Worm (Caenorhabditis elegans) whole organism, early embryonic: ENCODE data around the gene str-131.

Experiments used
- B0310.2 ChIP-seq: sonication (generic microtip); optimal IDR thresholded peaks from 2 replicates; lab custom pipeline; 2016; ENCODE audit warnings: mild to moderate bottlenecking, missing genetic modification characterization, missing compliant biosample characterization
- F13C5.2 ChIP-seq: sonication (generic microtip); optimal IDR thresholded peaks from 2 replicates; lab custom pipeline; 2017; ENCODE audit warnings: mild to moderate bottlenecking, missing genetic modification characterization, inconsistent platforms, missing compliant biosample characterization
- aly-1 ChIP-seq: sonication (generic microtip); optimal IDR thresholded peaks from 2 replicates; lab custom pipeline; 2016; ENCODE audit warnings: missing genetic modification characterization, missing compliant biosample characterization
- ama-1 ChIP-seq: fragments of 150-350 bp; optimal IDR thresholded peaks from 2 replicates; lab custom pipeline; 2014
- ceh-13 ChIP-seq: fragments of 200-800 bp; sonication (Bioruptor generic); optimal IDR thresholded peaks from 2 replicates; lab custom pipeline; 2018; ENCODE audit warnings: mild to moderate bottlenecking, missing genetic modification characterization, missing compliant biosample characterization
- ceh-36 ChIP-seq: sonication (generic microtip); optimal IDR thresholded peaks from 2 replicates; lab custom pipeline; 2016; ENCODE audit warnings: missing genetic modification characterization, inconsistent platforms, missing compliant biosample characterization
- ets-7 ChIP-seq: sonication (generic microtip); optimal IDR thresholded peaks from 2 replicates; lab custom pipeline; 2016; ENCODE audit warnings: missing genotype, missing genetic modification characterization, missing compliant biosample characterization
- flt-1 ChIP-seq: fragments of 200-800 bp; sonication (Bioruptor generic); IDR thresholded peaks from 2 replicates; pipeline ENCODE4 v1.3.6; 2022; ENCODE audit warnings: missing genetic modification characterization, missing compliant biosample characterization
- hmbx-1 ChIP-seq: sonication (generic microtip); optimal IDR thresholded peaks from 2 replicates; lab custom pipeline; 2016; ENCODE audit warnings: mild to moderate bottlenecking, missing genetic modification characterization, missing compliant biosample characterization
- hmg-4 ChIP-seq: fragments of 200-800 bp; sonication (Bioruptor generic); optimal IDR thresholded peaks from 2 replicates; lab custom pipeline; 2018; ENCODE audit warnings: mild to moderate bottlenecking, missing genetic modification characterization, missing compliant biosample characterization
- hnd-1 ChIP-seq: sonication (generic microtip); optimal IDR thresholded peaks from 2 replicates; lab custom pipeline; 2016; ENCODE audit warnings: missing genetic modification characterization, missing compliant biosample characterization
- pes-1 ChIP-seq: fragments of 200-800 bp; sonication (Bioruptor generic); IDR thresholded peaks from 2 replicates; pipeline ENCODE4 v1.3.6; 2022; ENCODE audit warnings: missing genetic modification reagents, missing genetic modification characterization, missing compliant biosample characterization
- scrt-1 ChIP-seq: fragments of 200-800 bp; sonication (Bioruptor generic); IDR thresholded peaks from 2 replicates; pipeline ENCODE4 v1.3.6; 2022; ENCODE audit warnings: missing genetic modification characterization, missing compliant biosample characterization
- sea-1 ChIP-seq: fragments of 200-800 bp; sonication (Bioruptor generic); conservative IDR thresholded peaks from 2 replicates; pipeline ENCODE4 v1.3.6; 2022; ENCODE audit warnings: missing genetic modification characterization, missing compliant biosample characterization
- tbx-11 ChIP-seq: fragments of 200-800 bp; sonication (Bioruptor generic); IDR thresholded peaks from 2 replicates; pipeline ENCODE4 v1.3.6; 2022; ENCODE audit warnings: missing genetic modification characterization, missing compliant biosample characterization
- tbx-37 ChIP-seq: fragments of 200-800 bp; sonication (Bioruptor generic); conservative IDR thresholded peaks from 2 replicates; pipeline ENCODE4 v1.3.6; 2022; ENCODE audit warnings: missing genetic modification reagents, missing genetic modification characterization, missing compliant biosample characterization
- tra-4 ChIP-seq: sonication (generic microtip); optimal IDR thresholded peaks from 2 replicates; lab custom pipeline; 2017; ENCODE audit warnings: missing genetic modification characterization, missing compliant biosample characterization

The str-131 gene

ce11 chrV:8050059-8050677 lies 31.3 kb downstream of the str-131 start:
- TF ChIP-seq flt-1 (no peak), F13C5.2 (tag; lab: Kevin White, UChicago) (no peak), sea-1 (no peak), hmg-4 (no peak), tbx-37 (GFP tag; lab: Robert Waterston, UW) (no peak), tbx-11 (no peak), ets-7 (no peak), ceh-36 (tag; lab: Kevin White, UChicago) (no peak), aly-1 (no peak), hnd-1 (no peak), scrt-1 (GFP tag; lab: Robert Waterston, UW) (no peak), ama-1 (no peak)

ce11 chrV:8046706-8047105 lies 34.8 kb downstream of the str-131 start, which contains the start of gene ZC513.3:
Gene ZC513.3, plus strand, starts transcription at chrV:8047006.
- TF ChIP-seq pes-1 (no peak), sea-1 (no peak), scrt-1 (GFP tag; lab: Robert Waterston, UW) (no peak), flt-1 (no peak), F13C5.2 (tag; lab: Kevin White, UChicago) (no peak), B0310.2 (tag; lab: Kevin White, UChicago) (no peak), ama-1 (no peak), tra-4 (no peak), tbx-37 (GFP tag; lab: Robert Waterston, UW) (no peak), ceh-36 (tag; lab: Kevin White, UChicago) (no peak), hnd-1 (no peak), hmbx-1 (tag; lab: Kevin White, UChicago) (no peak), hmg-4 (no peak)

- peak; percentile 33 for TF ChIP-seq hmg-4
- no peak for TF ChIP-seq aly-1
Observed at ce11 chrV:8044957-8045356, 36.5 kb downstream of the str-131 start.

ce11 chrV:8043664-8044063 lies 37.8 kb downstream of the str-131 start:
- no peak for TF ChIP-seq scrt-1 (GFP tag; lab: Robert Waterston, UW)

- TF ChIP-seq pes-1 = no peak
- TF ChIP-seq hmg-4 = no peak
- TF ChIP-seq hnd-1 = no peak
- TF ChIP-seq F13C5.2 (tag; lab: Kevin White, UChicago) = no peak
- TF ChIP-seq hmbx-1 (tag; lab: Kevin White, UChicago) = no peak
Observed at ce11 chrV:8041336-8041868, 40.1 kb downstream of the str-131 start.

ce11 chrV:8040247-8041084 lies 41.0 kb downstream of the str-131 start:
- TF ChIP-seq pes-1 = no peak; the same call in 1 of the 2 replicates
- no peak for TF ChIP-seq sea-1
- peak; percentile 3 for TF ChIP-seq hmg-4
- TF ChIP-seq flt-1 = no peak
- peak; percentile 2 for TF ChIP-seq ceh-36 (tag; lab: Kevin White, UChicago)
- TF ChIP-seq ets-7 = no peak
- TF ChIP-seq ceh-13 (GFP tag; lab: Kevin White, UChicago) = no peak
- no peak for TF ChIP-seq B0310.2 (tag; lab: Kevin White, UChicago)
- TF ChIP-seq hnd-1 = no peak
- no peak for TF ChIP-seq aly-1
- peak; percentile 82 for TF ChIP-seq ama-1
- no peak for TF ChIP-seq tbx-37 (GFP tag; lab: Robert Waterston, UW)

- 0 out of 2 replicates have a peak, but pooled peaks have one; percentile 28 for TF ChIP-seq sea-1
- TF ChIP-seq hmg-4 = no peak
- TF ChIP-seq hnd-1 = no peak
- TF ChIP-seq aly-1 = no peak
- TF ChIP-seq tbx-11 = no peak
- no peak for TF ChIP-seq tra-4
- no peak for TF ChIP-seq pes-1
- TF ChIP-seq flt-1 = no peak
- TF ChIP-seq tbx-37 (GFP tag; lab: Robert Waterston, UW) = no peak
- no peak for TF ChIP-seq ets-7
- TF ChIP-seq ama-1 = peak; percentile 57
- TF ChIP-seq B0310.2 (tag; lab: Kevin White, UChicago) = no peak
- no peak for TF ChIP-seq ceh-13 (GFP tag; lab: Kevin White, UChicago)
Observed at ce11 chrV:8039606-8040005, 41.9 kb downstream of the str-131 start.

- TF ChIP-seq tra-4 = no peak
- TF ChIP-seq flt-1 = peak; percentile 13; the same call in 1 of the 2 replicates
- peak; percentile 62 for TF ChIP-seq ama-1
- TF ChIP-seq aly-1 = no peak
- no peak for TF ChIP-seq ceh-36 (tag; lab: Kevin White, UChicago)
- TF ChIP-seq B0310.2 (tag; lab: Kevin White, UChicago) = peak; percentile 41
Observed at ce11 chrV:8039085-8039525, 42.4 kb downstream of the str-131 start.

ce11 chrV:8035947-8036346 lies 45.5 kb downstream of the str-131 start, which contains the start of gene ZC513.14:
Gene ZC513.14, minus strand, starts transcription at chrV:8036047.
- TF ChIP-seq ets-7 (no peak), F13C5.2 (tag; lab: Kevin White, UChicago) (no peak), sea-1 (no peak), tbx-11 (no peak), tra-4 (no peak), hnd-1 (no peak), hmbx-1 (tag; lab: Kevin White, UChicago) (no peak), B0310.2 (tag; lab: Kevin White, UChicago) (no peak), scrt-1 (GFP tag; lab: Robert Waterston, UW) (no peak), ama-1 (no peak), aly-1 (no peak), tbx-37 (GFP tag; lab: Robert Waterston, UW) (no peak), pes-1 (no peak), ceh-36 (tag; lab: Kevin White, UChicago) (no peak), ceh-13 (GFP tag; lab: Kevin White, UChicago) (no peak), flt-1 (no peak), hmg-4 (no peak)
